Worm (Caenorhabditis elegans) whole organism, L3 larva: ENCODE results near the gene srg-16.

Experiments used
- aly-2 ChIP-seq: fragments of 150-350 bp; optimal IDR thresholded peaks from 2 replicates; lab custom pipeline; 2014; ENCODE audit warnings: missing biosample characterization, missing genetic modification characterization
- ceh-82 ChIP-seq: fragments of 150-350 bp; optimal IDR thresholded peaks from 2 replicates; lab custom pipeline; 2014; ENCODE audit warnings: missing biosample characterization, missing genetic modification characterization
- daf-12 ChIP-seq: fragments of 150-350 bp; optimal IDR thresholded peaks from 2 replicates; lab custom pipeline; 2014; ENCODE audit warnings: missing biosample characterization, missing genetic modification reagents, missing genetic modification characterization
- elt-2 ChIP-seq: sonication (generic microtip); optimal IDR thresholded peaks from 2 replicates; lab custom pipeline; 2016; ENCODE audit warnings: missing genetic modification reagents, mild to moderate bottlenecking, missing genetic modification characterization, missing compliant biosample characterization
- eor-1 ChIP-seq, 2 experiments: fragments of 150-350 bp; optimal IDR thresholded peaks; 2 replicates each; lab custom pipeline; 2014 to 2018; ENCODE audit warnings: missing biosample characterization in 2 of 2, missing genetic modification characterization in 2 of 2
- fkh-2 ChIP-seq: fragments of 150-350 bp; optimal IDR thresholded peaks from 2 replicates; lab custom pipeline; 2014; ENCODE audit warnings: missing biosample characterization, missing genetic modification reagents, missing genetic modification characterization
- fos-1 ChIP-seq: fragments of 150-350 bp; optimal IDR thresholded peaks from 2 replicates; lab custom pipeline; 2014; ENCODE audit warnings: missing biosample characterization, missing genetic modification characterization
- jun-1 ChIP-seq: fragments of 150-350 bp; optimal IDR thresholded peaks from 2 replicates; lab custom pipeline; 2014; ENCODE audit warnings: missing biosample characterization, missing genetic modification reagents, missing genetic modification characterization
- lin-39 ChIP-seq: fragments of 150-350 bp; optimal IDR thresholded peaks from 2 replicates; lab custom pipeline; 2018; ENCODE audit warnings: missing biosample characterization, missing genetic modification reagents, missing genetic modification characterization
- lsy-12 ChIP-seq: sonication (generic microtip); optimal IDR thresholded peaks from 2 replicates; lab custom pipeline; 2016; ENCODE audit warnings: mild to moderate bottlenecking, missing genetic modification characterization, missing compliant biosample characterization
- nfya-1 ChIP-seq: sonication (generic microtip); optimal IDR thresholded peaks from 2 replicates; lab custom pipeline; 2017; ENCODE audit warnings: missing genetic modification characterization, mild to moderate bottlenecking, missing compliant biosample characterization, antibody characterized with exemption, moderate library complexity; ENCODE audit not compliant: insufficient read depth
- nhr-237 ChIP-seq: fragments of 150-350 bp; optimal IDR thresholded peaks from 2 replicates; lab custom pipeline; 2014; ENCODE audit warnings: missing biosample characterization, missing genetic modification characterization
- nhr-25 ChIP-seq: sonication (generic microtip); optimal IDR thresholded peaks from 2 replicates; lab custom pipeline; 2017; ENCODE audit warnings: missing biosample characterization, missing genetic modification characterization
- nhr-28 ChIP-seq: fragments of 150-350 bp; optimal IDR thresholded peaks from 2 replicates; lab custom pipeline; 2014; ENCODE audit warnings: missing biosample characterization, missing genetic modification characterization
- nhr-67 ChIP-seq: fragments of 150-350 bp; optimal IDR thresholded peaks from 2 replicates; lab custom pipeline; 2014; ENCODE audit warnings: missing biosample characterization, missing genetic modification characterization
- pqm-1 ChIP-seq: fragments of 150-350 bp; optimal IDR thresholded peaks from 2 replicates; lab custom pipeline; 2017; ENCODE audit warnings: missing biosample characterization, missing genetic modification characterization, inconsistent platforms
- zag-1 ChIP-seq: fragments of 150-350 bp; optimal IDR thresholded peaks from 2 replicates; lab custom pipeline; 2014; ENCODE audit warnings: missing biosample characterization, missing genetic modification characterization
- ztf-11 ChIP-seq: fragments of 150-350 bp; optimal IDR thresholded peaks from 2 replicates; lab custom pipeline; 2014; ENCODE audit warnings: missing biosample characterization, missing genetic modification characterization

srg-16 gene

ce11 chrII:12511866-12512265 is 44.9 kb downstream of the srg-16 start, which contains the start of gene srh-73:
Gene srh-73 (plus strand): TSS chrII:12512166.
- TF ChIP-seq fos-1 (tag; lab: Kevin White, UChicago) (no peak), ceh-82 (tag; lab: Kevin White, UChicago) (no peak), nhr-28 (no peak), zag-1 (no peak), ztf-11 (tag; lab: Kevin White, UChicago) (no peak), nhr-67 (tag; lab: Kevin White, UChicago) (no peak)
- TF ChIP-seq, all 47 proteins: peak for 0

DNA sequence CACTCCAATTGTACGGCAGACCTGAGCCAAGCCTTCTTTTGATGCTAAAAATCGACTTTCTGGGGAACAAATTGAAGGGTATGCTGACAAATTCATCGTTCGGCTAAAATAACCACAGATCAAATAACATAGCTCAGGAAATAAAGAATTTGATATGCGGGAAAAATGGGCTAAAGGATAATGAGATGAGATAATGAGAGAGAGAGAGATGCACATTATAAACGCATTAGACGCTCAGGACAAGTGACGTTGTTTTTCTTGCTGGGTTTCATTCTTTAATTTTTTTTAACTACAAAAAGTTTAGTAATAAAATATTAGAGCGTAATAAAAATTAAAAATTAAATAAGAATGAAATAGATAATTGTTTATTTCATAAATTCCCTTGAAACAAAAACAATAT is 47.7 kb downstream of the srg-16 start, which contains the start of gene srh-69:
srh-69 (minus strand) TSS at position 101 of the 400 bp plus-strand sequence.
- TF ChIP-seq pqm-1 (tag; lab: Kevin White, UChicago) (no peak), lin-39 (tag; lab: Kevin White, UChicago) (no peak)

DNA sequence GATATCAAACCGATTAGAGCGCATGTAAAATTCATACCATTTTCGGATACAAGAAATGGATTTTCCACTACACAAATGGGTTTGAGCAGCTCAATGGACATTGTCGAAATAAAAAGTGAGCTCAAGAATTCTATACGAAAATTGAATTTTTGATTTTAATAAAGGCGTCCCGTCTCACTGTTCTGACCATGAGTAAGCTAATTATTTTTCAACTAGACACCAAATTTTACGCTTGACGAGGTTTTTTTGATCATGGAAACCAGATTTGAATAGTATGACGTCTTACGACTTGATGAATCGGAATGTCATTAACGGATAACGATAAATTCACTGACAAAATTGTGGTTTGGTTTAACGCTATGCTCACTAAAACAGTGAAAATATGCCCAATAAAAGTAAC is 49.4 kb downstream of the srg-16 start, which contains the start of gene srh-61:
srh-61 (minus strand) TSS at position 101 of the 400 bp plus-strand sequence.
- TF ChIP-seq nhr-25 (tag; lab: Kevin White, UChicago) (no peak), fkh-2 (no peak), lsy-12 (no peak), daf-12 (tag; lab: Kevin White, UChicago) (no peak), nhr-237 (no peak), eor-1 (tag; optimal IDR thresholded peaks at IDR 0.05; lab: Kevin White, UChicago) (no peak)

ce11 chrII:12518008-12518407 is 51.1 kb downstream of the srg-16 start:
- TF ChIP-seq jun-1 (no peak), elt-2 (peak; percentile 12), nhr-25 (tag; lab: Kevin White, UChicago) (no peak), pqm-1 (tag; lab: Kevin White, UChicago) (peak; percentile 28)

ce11 chrII:12518809-12519344 is 51.9 kb downstream of the srg-16 start, which contains the start of gene srh-70:
Gene srh-70 (minus strand): TSS chrII:12518859.
- peak; percentile 25 for TF ChIP-seq nfya-1 (tag; lab: Kevin White, UChicago)
- TF ChIP-seq nhr-25 (tag; lab: Kevin White, UChicago): no peak
- TF ChIP-seq aly-2: no peak
- TF ChIP-seq elt-2: peak; percentile 99
- peak; percentile 89 for TF ChIP-seq pqm-1 (tag; lab: Kevin White, UChicago)
